Fruit fly (Drosophila melanogaster) whole organism, embryonic: Measurements from ENCODE around the gene crol.

Experiments
- Abd-B ChIP-seq: fragments of 200-800 bp; sonication (Bioruptor generic); optimal IDR thresholded peaks from 2 replicates; lab custom pipeline; 2018; ENCODE audit warnings: missing biosample characterization, mild to moderate bottlenecking, missing genetic modification characterization, moderate library complexity
- Bgb ChIP-seq: fragments of 200-800 bp; sonication (Bioruptor generic); IDR thresholded peaks from 2 replicates; pipeline ENCODE4 v1.3.6; 2022; ENCODE audit warnings: missing biosample characterization, missing genetic modification characterization; ENCODE audit not compliant: partially characterized antibody
- Blimp-1 ChIP-seq: fragments of 200-800 bp; sonication (Bioruptor generic); optimal IDR thresholded peaks from 3 replicates; lab custom pipeline; 2018; ENCODE audit warnings: missing biosample characterization, missing genetic modification characterization, mild to moderate bottlenecking, moderate library complexity, missing genetic modification reagents
- CG10147 ChIP-seq: fragments of 200-800 bp; sonication (Bioruptor generic); optimal IDR thresholded peaks from 2 replicates; lab custom pipeline; 2019; ENCODE audit warnings: missing biosample characterization, mild to moderate bottlenecking, missing genetic modification characterization, moderate library complexity
- CG11247 ChIP-seq: fragments of 200-800 bp; sonication (Bioruptor generic); IDR thresholded peaks from 2 replicates; pipeline ENCODE4 v1.3.6; 2022; ENCODE audit warnings: missing biosample characterization, missing genetic modification characterization
- CG11504 ChIP-seq: fragments of 200-800 bp; sonication (Bioruptor generic); optimal IDR thresholded peaks from 3 replicates; lab custom pipeline; 2019; ENCODE audit warnings: missing biosample characterization, mild to moderate bottlenecking, missing genetic modification characterization, moderate library complexity
- CG12299 ChIP-seq: fragments of 200-800 bp; sonication (Bioruptor generic); optimal IDR thresholded peaks from 2 replicates; lab custom pipeline; 2018; ENCODE audit warnings: missing biosample characterization, mild to moderate bottlenecking, missing genetic modification characterization
- CG12659 ChIP-seq: fragments of 200-800 bp; sonication (Bioruptor generic); optimal IDR thresholded peaks from 3 replicates; lab custom pipeline; 2017; ENCODE audit warnings: mild to moderate bottlenecking, missing biosample characterization, missing genetic modification reagents, missing genetic modification characterization
- CG14710 ChIP-seq: fragments of 200-800 bp; sonication (Bioruptor generic); optimal IDR thresholded peaks from 3 replicates; lab custom pipeline; 2019; ENCODE audit warnings: missing biosample characterization, mild to moderate bottlenecking, missing genetic modification characterization, moderate library complexity
- CG1602 ChIP-seq: fragments of 200-800 bp; sonication (Bioruptor generic); optimal IDR thresholded peaks from 3 replicates; lab custom pipeline; 2016; ENCODE audit warnings: missing biosample characterization, missing genetic modification characterization
- CG17186 ChIP-seq: fragments of 200-800 bp; sonication (Bioruptor generic); optimal IDR thresholded peaks from 3 replicates; lab custom pipeline; 2017; ENCODE audit warnings: missing biosample characterization, missing genetic modification reagents, missing genetic modification characterization
- CG17361 ChIP-seq: fragments of 200-800 bp; sonication (Bioruptor generic); IDR thresholded peaks from 3 replicates; pipeline ENCODE4 v1.3.6; 2022; ENCODE audit warnings: missing biosample characterization, missing genetic modification characterization
- CG17829 ChIP-seq: fragments of 200-800 bp; optimal IDR thresholded peaks from 2 replicates; lab custom pipeline; 2019; ENCODE audit warnings: missing biosample characterization, mild to moderate bottlenecking, missing genetic modification characterization, moderate library complexity
- CG2129 ChIP-seq: fragments of 200-800 bp; sonication (Bioruptor generic); IDR thresholded peaks from 2 replicates; pipeline ENCODE4 v1.3.6; 2022; ENCODE audit warnings: missing biosample characterization, missing genetic modification characterization; ENCODE audit not compliant: partially characterized antibody
- CG2199 ChIP-seq: fragments of 200-800 bp; sonication (Bioruptor generic); IDR thresholded peaks from 3 replicates; pipeline ENCODE4 v1.3.6; 2022; ENCODE audit warnings: missing biosample characterization, missing genetic modification characterization
- CG2712 ChIP-seq: fragments of 200-800 bp; optimal IDR thresholded peaks from 3 replicates; lab custom pipeline; 2019; ENCODE audit warnings: missing biosample characterization, mild to moderate bottlenecking, missing genetic modification characterization, moderate library complexity
- CG30020 ChIP-seq: fragments of 200-800 bp; optimal IDR thresholded peaks from 2 replicates; lab custom pipeline; 2019; ENCODE audit warnings: missing biosample characterization, mild to moderate bottlenecking, missing genetic modification characterization, moderate library complexity
- CG31365 ChIP-seq: fragments of 200-800 bp; sonication (Bioruptor generic); optimal IDR thresholded peaks from 2 replicates; lab custom pipeline; 2018; ENCODE audit warnings: missing biosample characterization, mild to moderate bottlenecking, missing genetic modification characterization
- CG34376 ChIP-seq: fragments of 200-800 bp; sonication (Bioruptor generic); optimal IDR thresholded peaks from 2 replicates; lab custom pipeline; 2018; ENCODE audit warnings: missing biosample characterization, mild to moderate bottlenecking, missing genetic modification characterization
- CG4730 ChIP-seq: fragments of 200-800 bp; sonication (Bioruptor generic); IDR thresholded peaks from 2 replicates; pipeline ENCODE4 v1.3.6; 2022; ENCODE audit warnings: missing biosample characterization, missing genetic modification characterization
- CG6791 ChIP-seq: fragments of 200-800 bp; sonication (Bioruptor generic); IDR thresholded peaks from 3 replicates; pipeline ENCODE4 v1.3.6; 2022; ENCODE audit warnings: missing biosample characterization, missing genetic modification characterization; ENCODE audit not compliant: partially characterized antibody
- CG6813 ChIP-seq: fragments of 200-800 bp; sonication (Bioruptor generic); optimal IDR thresholded peaks from 2 replicates; lab custom pipeline; 2017; ENCODE audit warnings: missing biosample characterization, missing genetic modification characterization, mild to moderate bottlenecking, moderate library complexity, missing genetic modification reagents
- CG8924 ChIP-seq: fragments of 200-800 bp; optimal IDR thresholded peaks from 3 replicates; lab custom pipeline; 2019; ENCODE audit warnings: missing biosample characterization, mild to moderate bottlenecking, missing genetic modification characterization, moderate library complexity
- HHEX ChIP-seq: fragments of 200-800 bp; sonication (Bioruptor generic); optimal IDR thresholded peaks from 3 replicates; lab custom pipeline; 2017; ENCODE audit warnings: missing biosample characterization, mild to moderate bottlenecking, missing genetic modification characterization, missing genetic modification reagents
- HmgD ChIP-seq: fragments of 200-800 bp; sonication (Bioruptor generic); optimal IDR thresholded peaks from 3 replicates; lab custom pipeline; 2016; ENCODE audit warnings: missing biosample characterization, missing genetic modification characterization
- Hr51 ChIP-seq, 2 experiments: fragments of 200-800 bp; sonication (Bioruptor generic); optimal IDR thresholded peaks; 2 replicates in 1 of 2; 3 replicates in 1 of 2; lab custom pipeline; 2016 to 2018; ENCODE audit warnings: missing biosample characterization in 2 of 2, missing genetic modification characterization in 2 of 2, mild to moderate bottlenecking in 1 of 2, moderate library complexity in 1 of 2
- Jarid2 ChIP-seq: fragments of 200-800 bp; sonication (Bioruptor generic); optimal IDR thresholded peaks from 3 replicates; lab custom pipeline; 2017; ENCODE audit warnings: mild to moderate bottlenecking, missing biosample characterization, missing genetic modification reagents, missing genetic modification characterization
- Max ChIP-seq: fragments of 200-800 bp; sonication (Bioruptor generic); optimal IDR thresholded peaks from 2 replicates; lab custom pipeline; 2016; ENCODE audit warnings: missing biosample characterization, mild to moderate bottlenecking, missing genetic modification characterization
- Opbp ChIP-seq: fragments of 200-800 bp; sonication (Bioruptor generic); IDR thresholded peaks from 3 replicates; pipeline ENCODE4 v1.3.6; 2022; ENCODE audit warnings: missing biosample characterization, missing genetic modification characterization; ENCODE audit not compliant: partially characterized antibody
- Ravus ChIP-seq: fragments of 200-800 bp; sonication (Bioruptor generic); IDR thresholded peaks from 2 replicates; pipeline ENCODE4 v1.3.6; 2022; ENCODE audit warnings: missing biosample characterization, missing genetic modification characterization
- Sox102F ChIP-seq: fragments of 200-800 bp; sonication (Bioruptor generic); optimal IDR thresholded peaks from 2 replicates; lab custom pipeline; 2018; ENCODE audit warnings: missing biosample characterization, mild to moderate bottlenecking, missing genetic modification characterization, moderate library complexity
- Ssrp ChIP-seq: fragments of 200-800 bp; sonication (Bioruptor generic); optimal IDR thresholded peaks from 2 replicates; lab custom pipeline; 2018; ENCODE audit warnings: missing biosample characterization, mild to moderate bottlenecking, missing genetic modification characterization, moderate library complexity
- Tbp ChIP-seq: fragments of >200 bp; optimal IDR thresholded peaks from 2 replicates; lab custom pipeline; 2018; ENCODE audit warnings: missing biosample characterization, missing genetic modification characterization
- Xbp1 ChIP-seq: fragments of 200-800 bp; sonication (Bioruptor generic); optimal IDR thresholded peaks from 3 replicates; lab custom pipeline; 2016; ENCODE audit warnings: missing biosample characterization, mild to moderate bottlenecking, missing genetic modification characterization
- YL-1 ChIP-seq: fragments of 200-800 bp; sonication (Bioruptor generic); optimal IDR thresholded peaks from 3 replicates; lab custom pipeline; 2017; ENCODE audit warnings: missing biosample characterization, mild to moderate bottlenecking, missing genetic modification characterization
- bsh ChIP-seq, 2 experiments: fragments of 200-800 bp; sonication (Bioruptor generic); optimal IDR thresholded peaks; 2 replicates each; lab custom pipeline; 2017 to 2018; ENCODE audit warnings: mild to moderate bottlenecking in 2 of 2, missing biosample characterization in 2 of 2, missing genetic modification characterization in 2 of 2, moderate library complexity in 1 of 2
- dmrt11E ChIP-seq: fragments of 200-800 bp; sonication (Bioruptor generic); optimal IDR thresholded peaks from 3 replicates; lab custom pipeline; 2018; ENCODE audit warnings: missing biosample characterization, mild to moderate bottlenecking, missing genetic modification characterization, moderate library complexity
- fu2 ChIP-seq: fragments of 200-800 bp; sonication (Bioruptor generic); optimal IDR thresholded peaks from 2 replicates; lab custom pipeline; 2016; ENCODE audit warnings: missing biosample characterization, missing genetic modification characterization
- inv ChIP-seq: fragments of 200-800 bp; sonication (Bioruptor generic); IDR thresholded peaks from 2 replicates; pipeline ENCODE4 v1.3.6; 2022; ENCODE audit warnings: missing biosample characterization, missing genetic modification characterization; ENCODE audit not compliant: partially characterized antibody
- knrl ChIP-seq: fragments of 200-800 bp; sonication (Bioruptor generic); IDR thresholded peaks from 3 replicates; pipeline ENCODE4 v1.3.6; 2022; ENCODE audit warnings: missing biosample characterization, missing genetic modification characterization; ENCODE audit not compliant: partially characterized antibody
- mirr ChIP-seq: fragments of 200-800 bp; sonication (Bioruptor generic); optimal IDR thresholded peaks from 3 replicates; lab custom pipeline; 2018; ENCODE audit warnings: missing biosample characterization, mild to moderate bottlenecking, missing genetic modification characterization
- pita ChIP-seq: fragments of 200-800 bp; sonication (Bioruptor generic); optimal IDR thresholded peaks from 2 replicates; lab custom pipeline; 2017; ENCODE audit warnings: missing biosample characterization, mild to moderate bottlenecking, missing genetic modification characterization
- ranshi ChIP-seq: fragments of 200-800 bp; sonication (Bioruptor generic); IDR thresholded peaks from 2 replicates; pipeline ENCODE4 v1.3.6; 2022; ENCODE audit warnings: missing biosample characterization, missing genetic modification characterization
- sc ChIP-seq, 3 experiments: fragments of >200 bp in 2 of 3; fragments of 200-800 bp in 1 of 3; sonication (Bioruptor generic) in 1 of 3; optimal IDR thresholded peaks; 2 replicates in 2 of 3; 3 replicates in 1 of 3; lab custom pipeline; 2017; ENCODE audit warnings: mild to moderate bottlenecking in 1 of 3, missing biosample characterization in 1 of 3, missing genetic modification characterization in 1 of 3, missing genetic modification reagents in 1 of 3
- sd ChIP-seq: fragments of 200-800 bp; sonication (Bioruptor generic); optimal IDR thresholded peaks from 3 replicates; lab custom pipeline; 2018; ENCODE audit warnings: missing biosample characterization, mild to moderate bottlenecking, missing genetic modification characterization, moderate library complexity
- shn ChIP-seq: fragments of 200-800 bp; sonication (Bioruptor generic); optimal IDR thresholded peaks from 3 replicates; lab custom pipeline; 2016; ENCODE audit warnings: missing biosample characterization, missing genetic modification characterization
- trem ChIP-seq: fragments of 200-800 bp; optimal IDR thresholded peaks from 3 replicates; lab custom pipeline; 2019; ENCODE audit warnings: missing biosample characterization, mild to moderate bottlenecking, missing genetic modification characterization, moderate library complexity
- unc-4 ChIP-seq: fragments of 200-800 bp; sonication (Bioruptor generic); IDR thresholded peaks from 2 replicates; pipeline ENCODE4 v1.3.6; 2022; ENCODE audit warnings: missing biosample characterization, missing genetic modification characterization; ENCODE audit not compliant: partially characterized antibody

The crol gene

dm6 chr2L:11813665-11814087 lies 4.4 kb upstream of the crol start, which contains the start of gene CycY (continued):
- TF ChIP-seq CG17829 (tag; lab: Kevin White, UChicago) (peak; percentile 36), CG14710 (tag; lab: Kevin White, UChicago) (peak; percentile 74), mirr (GFP tag; lab: Kevin White, UChicago) (no peak), inv (GFP tag; lab: Robert Waterston, UW) (peak; percentile 56; the same call in 1 of the 2 replicates), dmrt11E (tag; lab: Kevin White, UChicago) (peak; percentile 31), Sox102F (GFP tag; lab: Kevin White, UChicago) (peak; percentile 26), CG17361 (GFP tag; lab: Robert Waterston, UW) (peak; percentile 55; the same call in 2 of the 3 replicates), CG2712 (tag; lab: Kevin White, UChicago) (peak; percentile 67), CG11504 (peak; percentile 42), Max (GFP tag; lab: Kevin White, UChicago) (peak; percentile 36), CG8924 (tag; lab: Kevin White, UChicago) (peak; percentile 33), CG2199 (GFP tag; lab: Robert Waterston, UW) (no peak), CG31365 (tag; lab: Kevin White, UChicago) (no peak), Bgb (GFP tag; lab: Robert Waterston, UW) (peak; percentile 68), YL-1 (peak; percentile 40), CG10147 (GFP tag; lab: Kevin White, UChicago) (peak; percentile 2), sd (tag; lab: Kevin White, UChicago) (no peak), CG6813 (no peak), pita (no peak), HmgD (GFP tag; lab: Kevin White, UChicago) (no peak), CG17186 (peak; percentile 27), Jarid2 (GFP tag; lab: Kevin White, UChicago) (no peak), Opbp (GFP tag; lab: Robert Waterston, UW) (peak; percentile 65; the same call in 2 of the 3 replicates), Hr51 (GFP tag; optimal IDR thresholded peaks at IDR 0.05; lab: Kevin White, UChicago) (no peak), CG12659 (GFP tag; lab: Kevin White, UChicago) (peak; percentile 50), Xbp1 (GFP tag; lab: Kevin White, UChicago) (peak; percentile 34), Blimp-1 (GFP tag; lab: Kevin White, UChicago) (peak; percentile 19), sc (optimal IDR thresholded peaks at IDR 0.05; lab: Kevin White, UChicago) (no peak), sc (GFP tag; optimal IDR thresholded peaks at IDR 0.05; lab: Kevin White, UChicago) (no peak), Abd-B (peak; percentile 39), Ssrp (peak; percentile 7), fu2 (GFP tag; lab: Kevin White, UChicago) (no peak), knrl (peak; percentile 65), CG34376 (GFP tag; lab: Kevin White, UChicago) (no peak), CG1602 (GFP tag; lab: Kevin White, UChicago) (peak; percentile 4), bsh (GFP tag; optimal IDR thresholded peaks at IDR 0.05; lab: Kevin White, UChicago) (peak in 1 of 2 experiments; percentile 14), CG11247 (GFP tag; lab: Robert Waterston, UW) (no peak), ranshi (GFP tag; lab: Robert Waterston, UW) (no peak), HHEX (no peak), Tbp (GFP tag; lab: Kevin White, UChicago) (no peak), CG30020 (tag; lab: Kevin White, UChicago) (peak; percentile 40), CG6791 (GFP tag; lab: Robert Waterston, UW) (0 out of 3 replicates have a peak, but pooled peaks have one; percentile 39), CG2129 (GFP tag; lab: Robert Waterston, UW) (peak; percentile 67), unc-4 (peak; percentile 71), trem (tag; lab: Kevin White, UChicago) (peak; percentile 69), CG12299 (no peak), CG4730 (GFP tag; lab: Robert Waterston, UW) (no peak), shn (GFP tag; lab: Kevin White, UChicago) (no peak), Ravus (GFP tag; lab: Robert Waterston, UW) (no peak)
